Fruit fly (Drosophila melanogaster) whole organism, prepupa: ENCODE results near the gene melt.

Experiments
- Blimp-1 ChIP-seq: fragments of 200-800 bp; sonication (Bioruptor generic); optimal IDR thresholded peaks from 3 replicates; lab custom pipeline; 2017; ENCODE audit warnings: missing biosample characterization, missing genetic modification characterization, mild to moderate bottlenecking, moderate library complexity, missing genetic modification reagents
- CG10631 ChIP-seq: fragments of 200-800 bp; sonication (Bioruptor generic); optimal IDR thresholded peaks from 2 replicates; lab custom pipeline; 2016; ENCODE audit warnings: missing biosample characterization, missing genetic modification characterization
- CG10669 ChIP-seq: fragments of 200-800 bp; sonication (Bioruptor generic); optimal IDR thresholded peaks from 3 replicates; lab custom pipeline; 2018; ENCODE audit warnings: missing biosample characterization, mild to moderate bottlenecking, missing genetic modification characterization, moderate library complexity
- CG11294 ChIP-seq: fragments of 200-800 bp; sonication (Bioruptor generic); IDR thresholded peaks from 2 replicates; pipeline ENCODE4 v1.3.6; 2022; ENCODE audit warnings: missing biosample characterization, missing genetic modification characterization
- CG11762 ChIP-seq: fragments of 200-800 bp; sonication (Bioruptor generic); optimal IDR thresholded peaks from 3 replicates; lab custom pipeline; 2016; ENCODE audit warnings: missing biosample characterization, missing genetic modification characterization; ENCODE audit not compliant: insufficient read depth
- CG11902 ChIP-seq: fragments of 200-800 bp; sonication (Bioruptor generic); optimal IDR thresholded peaks from 3 replicates; lab custom pipeline; 2016; ENCODE audit warnings: missing biosample characterization, missing genetic modification characterization
- CG32006 ChIP-seq: fragments of 200-800 bp; sonication (Bioruptor generic); optimal IDR thresholded peaks from 3 replicates; lab custom pipeline; 2017; ENCODE audit warnings: missing biosample characterization, mild to moderate bottlenecking, missing genetic modification characterization
- CG34406 ChIP-seq: fragments of 200-800 bp; sonication (Bioruptor generic); optimal IDR thresholded peaks from 3 replicates; lab custom pipeline; 2016; ENCODE audit warnings: missing biosample characterization, missing genetic modification characterization
- CG6163 ChIP-seq: fragments of 200-800 bp; sonication (Bioruptor generic); IDR thresholded peaks from 3 replicates; pipeline ENCODE4 v1.3.6; 2022; ENCODE audit warnings: missing biosample characterization, missing genetic modification characterization
- CG6792 ChIP-seq: fragments of 200-800 bp; sonication (Bioruptor generic); optimal IDR thresholded peaks from 3 replicates; lab custom pipeline; 2016; ENCODE audit warnings: missing biosample characterization, missing genetic modification characterization
- CG6808 ChIP-seq: fragments of 200-800 bp; sonication (Bioruptor generic); optimal IDR thresholded peaks from 3 replicates; lab custom pipeline; 2017; ENCODE audit warnings: missing biosample characterization, missing genetic modification characterization, mild to moderate bottlenecking, moderate library complexity, missing genetic modification reagents
- CG6854 ChIP-seq: fragments of 200-800 bp; sonication (Bioruptor generic); optimal IDR thresholded peaks from 2 replicates; lab custom pipeline; 2017; ENCODE audit warnings: missing biosample characterization, mild to moderate bottlenecking, missing genetic modification characterization
- CG7368 ChIP-seq: fragments of 200-800 bp; sonication (Bioruptor generic); optimal IDR thresholded peaks from 3 replicates; lab custom pipeline; 2016; ENCODE audit warnings: missing biosample characterization, missing genetic modification characterization
- CG8319 ChIP-seq: fragments of 200-800 bp; sonication (Bioruptor generic); optimal IDR thresholded peaks from 3 replicates; lab custom pipeline; 2016; ENCODE audit warnings: missing biosample characterization, missing genetic modification characterization
- Eip75B ChIP-seq: fragments of 200-800 bp; sonication (Bioruptor generic); optimal IDR thresholded peaks from 3 replicates; lab custom pipeline; 2016; ENCODE audit warnings: missing biosample characterization, missing genetic modification characterization
- Eip78C ChIP-seq: fragments of 200-800 bp; sonication (Bioruptor generic); peaks from one replicate; lab custom pipeline; 2016; ENCODE audit warnings: missing biosample characterization, missing genetic modification characterization
- Ets21C ChIP-seq: fragments of 200-800 bp; sonication (Bioruptor generic); optimal IDR thresholded peaks from 3 replicates; lab custom pipeline; 2016; ENCODE audit warnings: missing biosample characterization, missing genetic modification characterization
- Ets96B ChIP-seq: fragments of 200-800 bp; optimal IDR thresholded peaks from 2 replicates; lab custom pipeline; 2019; ENCODE audit warnings: missing biosample characterization, mild to moderate bottlenecking, missing genetic modification characterization, moderate library complexity
- Hr4 ChIP-seq: fragments of 200-800 bp; sonication (Bioruptor generic); optimal IDR thresholded peaks from 3 replicates; lab custom pipeline; 2016; ENCODE audit warnings: missing biosample characterization, missing genetic modification characterization
- Met ChIP-seq: fragments of 200-800 bp; sonication (Bioruptor generic); optimal IDR thresholded peaks from 3 replicates; lab custom pipeline; 2016; ENCODE audit warnings: missing biosample characterization, missing genetic modification characterization
- Smox ChIP-seq: fragments of 200-800 bp; sonication (Bioruptor generic); optimal IDR thresholded peaks from 3 replicates; lab custom pipeline; 2016; ENCODE audit warnings: missing biosample characterization, missing genetic modification characterization
- Sox102F ChIP-seq: fragments of 200-800 bp; sonication (Bioruptor generic); optimal IDR thresholded peaks from 2 replicates; lab custom pipeline; 2016; ENCODE audit warnings: missing biosample characterization, mild to moderate bottlenecking, missing genetic modification characterization
- Sox14 ChIP-seq: fragments of 200-800 bp; sonication (Bioruptor generic); optimal IDR thresholded peaks from 3 replicates; lab custom pipeline; 2016; ENCODE audit warnings: missing biosample characterization, missing genetic modification characterization
- achi ChIP-seq: fragments of 200-800 bp; sonication (Bioruptor generic); optimal IDR thresholded peaks from 3 replicates; lab custom pipeline; 2016; ENCODE audit warnings: missing biosample characterization, missing genetic modification characterization
- cyc ChIP-seq: fragments of 200-800 bp; sonication (Bioruptor generic); optimal IDR thresholded peaks from 3 replicates; lab custom pipeline; 2016; ENCODE audit warnings: missing biosample characterization, missing genetic modification characterization
- dsx ChIP-seq: fragments of 200-800 bp; optimal IDR thresholded peaks from 3 replicates; lab custom pipeline; 2019; ENCODE audit warnings: missing biosample characterization, mild to moderate bottlenecking, missing genetic modification characterization, moderate library complexity; ENCODE audit not compliant: poor library complexity, severe bottlenecking
- eg ChIP-seq: fragments of 200-800 bp; sonication (Bioruptor generic); IDR thresholded peaks from 3 replicates; pipeline ENCODE4 v1.3.6; 2022; ENCODE audit warnings: missing biosample characterization, missing genetic modification characterization
- esn ChIP-seq: fragments of 200-800 bp; sonication (Bioruptor generic); optimal IDR thresholded peaks from 2 replicates; lab custom pipeline; 2016; ENCODE audit warnings: missing biosample characterization, mild to moderate bottlenecking, missing genetic modification characterization, moderate library complexity
- fkh ChIP-seq: fragments of 200-800 bp; sonication (Bioruptor generic); optimal IDR thresholded peaks from 3 replicates; lab custom pipeline; 2017; ENCODE audit warnings: missing biosample characterization, mild to moderate bottlenecking, missing genetic modification characterization, moderate library complexity
- net ChIP-seq: fragments of 200-800 bp; sonication (Bioruptor generic); optimal IDR thresholded peaks from 3 replicates; lab custom pipeline; 2016; ENCODE audit warnings: missing biosample characterization, missing genetic modification characterization
- spab ChIP-seq: fragments of 200-800 bp; sonication (Bioruptor generic); optimal IDR thresholded peaks from 2 replicates; lab custom pipeline; 2017; ENCODE audit warnings: missing biosample characterization, mild to moderate bottlenecking, missing genetic modification characterization, missing genetic modification reagents
- vri ChIP-seq: fragments of 200-800 bp; sonication (Bioruptor generic); optimal IDR thresholded peaks from 3 replicates; lab custom pipeline; 2016; ENCODE audit warnings: missing biosample characterization, mild to moderate bottlenecking, missing genetic modification characterization

Gene melt

DNA sequence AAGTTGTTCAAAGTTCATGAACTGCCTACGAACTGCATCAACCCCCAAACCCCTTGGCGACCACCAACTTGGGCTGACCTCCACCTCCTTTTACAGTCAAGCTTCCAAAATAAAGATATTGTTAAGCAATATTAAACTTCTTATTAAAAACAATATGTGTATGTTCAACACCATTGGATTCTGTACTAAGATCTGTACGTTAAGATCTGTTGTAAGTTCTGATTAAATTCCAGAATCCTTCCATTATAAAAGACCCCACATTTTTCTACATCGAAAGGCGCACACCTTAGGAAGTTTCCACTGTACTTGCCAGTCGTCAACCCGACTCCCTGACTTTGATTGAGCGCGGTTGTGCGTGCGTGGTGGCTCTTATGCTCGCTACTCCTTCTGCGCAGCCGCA is 21.3 kb upstream of the melt start (continued):
- TF ChIP-seq CG6163 (GFP tag; lab: Robert Waterston, UW) (no peak), CG34406 (GFP tag; lab: Kevin White, UChicago) (peak; percentile 52), Ets21C (peak; percentile 24), Sox102F (GFP tag; lab: Kevin White, UChicago) (peak; percentile 63), dsx (GFP tag; lab: Kevin White, UChicago) (peak; percentile 69), Sox14 (peak; percentile 55), Eip78C (peak; percentile 86), CG11762 (GFP tag; lab: Kevin White, UChicago) (no peak), esn (no peak), eg (GFP tag; lab: Robert Waterston, UW) (no peak), Hr4 (GFP tag; lab: Kevin White, UChicago) (peak; percentile 16), achi (GFP tag; lab: Kevin White, UChicago) (peak; percentile 60), Blimp-1 (GFP tag; lab: Kevin White, UChicago) (no peak)

DNA sequence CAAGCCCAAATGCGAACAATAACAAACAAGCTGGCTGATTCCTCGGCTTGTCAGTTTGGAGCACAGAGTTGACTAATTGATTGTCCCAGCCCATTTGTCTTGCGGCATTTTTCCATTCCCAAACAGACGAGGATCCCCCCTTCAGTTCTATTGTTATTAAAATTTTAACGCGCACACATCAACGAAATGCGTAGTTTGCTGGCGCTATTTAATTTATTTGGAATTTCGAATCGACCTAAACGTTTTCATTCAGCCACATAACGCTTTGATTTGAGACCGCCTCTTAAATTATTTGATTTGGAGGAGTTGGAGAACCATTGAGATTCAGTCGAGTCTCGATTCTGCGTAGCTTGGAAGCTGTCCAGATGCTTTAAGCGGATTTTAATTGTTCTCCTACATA is 18.4 kb upstream of the melt start:
- TF ChIP-seq CG32006 (GFP tag; lab: Kevin White, UChicago) (no peak), Ets96B (tag; lab: Kevin White, UChicago) (no peak), CG6792 (GFP tag; lab: Kevin White, UChicago) (no peak), Smox (GFP tag; lab: Kevin White, UChicago) (no peak), spab (GFP tag; lab: Kevin White, UChicago) (no peak), vri (GFP tag; lab: Kevin White, UChicago) (no peak), CG7368 (GFP tag; lab: Kevin White, UChicago) (no peak), Hr4 (GFP tag; lab: Kevin White, UChicago) (no peak), cyc (no peak), CG6808 (GFP tag; lab: Kevin White, UChicago) (no peak), CG6854 (GFP tag; lab: Kevin White, UChicago) (no peak), CG11294 (GFP tag; lab: Robert Waterston, UW) (no peak), Met (GFP tag; lab: Kevin White, UChicago) (no peak), CG34406 (GFP tag; lab: Kevin White, UChicago) (no peak), CG11902 (GFP tag; lab: Kevin White, UChicago) (no peak), eg (GFP tag; lab: Robert Waterston, UW) (no peak), dsx (GFP tag; lab: Kevin White, UChicago) (no peak)

DNA sequence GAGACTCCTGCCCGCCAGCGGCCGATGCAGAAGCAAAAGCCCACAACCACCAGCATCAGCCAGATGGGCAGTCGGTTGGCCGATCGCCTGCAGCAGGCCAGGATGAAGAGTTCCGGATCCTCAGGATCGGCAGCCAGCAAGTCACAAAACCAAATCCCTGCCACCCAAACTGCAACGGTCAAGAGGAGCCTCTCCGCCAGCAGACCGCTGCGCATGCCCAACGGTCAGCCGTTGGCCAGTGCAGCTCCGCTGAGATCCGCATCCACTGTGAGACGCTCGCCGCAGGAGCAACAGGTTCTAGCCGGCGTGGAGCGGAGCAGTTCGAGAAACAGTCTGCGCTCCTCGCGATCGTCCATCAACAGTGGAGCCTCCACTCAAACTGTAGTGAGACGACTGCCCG is 12.2 kb upstream of the melt start:
- TF ChIP-seq net (GFP tag; lab: Kevin White, UChicago) (no peak), eg (GFP tag; lab: Robert Waterston, UW) (no peak), CG10669 (no peak), CG10631 (GFP tag; lab: Kevin White, UChicago) (no peak), Eip75B (GFP tag; lab: Kevin White, UChicago) (no peak), Eip78C (no peak), CG8319 (GFP tag; lab: Kevin White, UChicago) (no peak)

DNA sequence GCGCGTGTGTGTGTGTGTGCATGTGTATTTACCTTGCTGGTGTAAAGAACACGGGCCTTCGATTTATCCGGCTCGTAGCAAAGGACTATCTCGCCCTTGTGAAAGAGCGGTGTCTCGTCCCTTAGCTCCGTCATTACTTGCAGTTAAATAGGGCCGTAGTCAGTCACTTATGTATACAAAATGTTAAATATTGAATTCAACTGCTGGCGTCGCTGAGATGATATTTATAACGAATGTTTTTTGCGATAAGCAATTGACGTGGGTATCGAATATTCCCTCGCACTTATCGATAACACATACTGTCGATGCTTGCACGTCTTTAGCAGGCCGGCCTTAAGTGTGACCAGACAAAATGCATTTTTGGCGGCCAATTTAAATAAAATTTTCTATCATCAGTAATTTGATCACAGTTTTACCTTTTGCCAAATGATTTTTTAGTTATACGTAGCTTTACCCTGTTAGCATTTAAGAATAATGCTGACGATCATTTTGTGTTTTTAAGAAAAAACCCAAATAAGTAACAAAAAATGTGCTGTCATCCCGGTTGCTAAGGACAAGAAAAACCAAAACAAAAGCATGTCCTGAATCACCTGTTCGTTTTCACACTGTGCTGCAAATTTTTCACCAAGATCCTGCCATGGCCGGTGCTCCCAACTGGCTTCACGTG is 8.9 kb upstream of the melt start, which contains the start of the genes msl-3 and BBS1:
TSS of gene msl-3 (minus strand) at position 245 of the 667 bp plus-strand sequence.
TSS of gene BBS1 (plus strand) at position 617 of the 667 bp plus-strand sequence.
- peak; percentile 92 for TF ChIP-seq fkh
- no peak for TF ChIP-seq CG6808 (GFP tag; lab: Kevin White, UChicago)
